Worm (Caenorhabditis elegans) whole organism, early embryonic: ENCODE results near the gene R07G3.8.

Experiments
- B0310.2 ChIP-seq: sonication (generic microtip); optimal IDR thresholded peaks from 2 replicates; lab custom pipeline; 2016; ENCODE audit warnings: mild to moderate bottlenecking, missing genetic modification characterization, missing compliant biosample characterization
- F13C5.2 ChIP-seq: sonication (generic microtip); optimal IDR thresholded peaks from 2 replicates; lab custom pipeline; 2017; ENCODE audit warnings: mild to moderate bottlenecking, missing genetic modification characterization, inconsistent platforms, missing compliant biosample characterization
- aly-1 ChIP-seq: sonication (generic microtip); optimal IDR thresholded peaks from 2 replicates; lab custom pipeline; 2016; ENCODE audit warnings: missing genetic modification characterization, missing compliant biosample characterization
- ama-1 ChIP-seq: fragments of 150-350 bp; optimal IDR thresholded peaks from 2 replicates; lab custom pipeline; 2014
- ceh-13 ChIP-seq: fragments of 200-800 bp; sonication (Bioruptor generic); optimal IDR thresholded peaks from 2 replicates; lab custom pipeline; 2018; ENCODE audit warnings: mild to moderate bottlenecking, missing genetic modification characterization, missing compliant biosample characterization
- ceh-36 ChIP-seq: sonication (generic microtip); optimal IDR thresholded peaks from 2 replicates; lab custom pipeline; 2016; ENCODE audit warnings: missing genetic modification characterization, inconsistent platforms, missing compliant biosample characterization
- ets-7 ChIP-seq: sonication (generic microtip); optimal IDR thresholded peaks from 2 replicates; lab custom pipeline; 2016; ENCODE audit warnings: missing genotype, missing genetic modification characterization, missing compliant biosample characterization
- flt-1 ChIP-seq: fragments of 200-800 bp; sonication (Bioruptor generic); IDR thresholded peaks from 2 replicates; pipeline ENCODE4 v1.3.6; 2022; ENCODE audit warnings: missing genetic modification characterization, missing compliant biosample characterization
- hmbx-1 ChIP-seq: sonication (generic microtip); optimal IDR thresholded peaks from 2 replicates; lab custom pipeline; 2016; ENCODE audit warnings: mild to moderate bottlenecking, missing genetic modification characterization, missing compliant biosample characterization
- hmg-4 ChIP-seq: fragments of 200-800 bp; sonication (Bioruptor generic); optimal IDR thresholded peaks from 2 replicates; lab custom pipeline; 2018; ENCODE audit warnings: mild to moderate bottlenecking, missing genetic modification characterization, missing compliant biosample characterization
- hnd-1 ChIP-seq: sonication (generic microtip); optimal IDR thresholded peaks from 2 replicates; lab custom pipeline; 2016; ENCODE audit warnings: missing genetic modification characterization, missing compliant biosample characterization
- pes-1 ChIP-seq: fragments of 200-800 bp; sonication (Bioruptor generic); IDR thresholded peaks from 2 replicates; pipeline ENCODE4 v1.3.6; 2022; ENCODE audit warnings: missing genetic modification reagents, missing genetic modification characterization, missing compliant biosample characterization
- scrt-1 ChIP-seq: fragments of 200-800 bp; sonication (Bioruptor generic); IDR thresholded peaks from 2 replicates; pipeline ENCODE4 v1.3.6; 2022; ENCODE audit warnings: missing genetic modification characterization, missing compliant biosample characterization
- sea-1 ChIP-seq: fragments of 200-800 bp; sonication (Bioruptor generic); conservative IDR thresholded peaks from 2 replicates; pipeline ENCODE4 v1.3.6; 2022; ENCODE audit warnings: missing genetic modification characterization, missing compliant biosample characterization
- tbx-11 ChIP-seq: fragments of 200-800 bp; sonication (Bioruptor generic); IDR thresholded peaks from 2 replicates; pipeline ENCODE4 v1.3.6; 2022; ENCODE audit warnings: missing genetic modification characterization, missing compliant biosample characterization
- tbx-37 ChIP-seq: fragments of 200-800 bp; sonication (Bioruptor generic); conservative IDR thresholded peaks from 2 replicates; pipeline ENCODE4 v1.3.6; 2022; ENCODE audit warnings: missing genetic modification reagents, missing genetic modification characterization, missing compliant biosample characterization
- tra-4 ChIP-seq: sonication (generic microtip); optimal IDR thresholded peaks from 2 replicates; lab custom pipeline; 2017; ENCODE audit warnings: missing genetic modification characterization, missing compliant biosample characterization

Gene R07G3.8

ce11 chrII:7662008-7662686, 41.8 kb upstream of the R07G3.8 start, which contains the start of gene alfa-1:
alfa-1 (minus strand) TSS chrII:7662522.
- TF ChIP-seq B0310.2 (tag; lab: Kevin White, UChicago) (no peak), hnd-1 (tag; lab: Kevin White, UChicago) (no peak), tra-4 (no peak), ceh-36 (tag; lab: Kevin White, UChicago) (no peak), ceh-13 (GFP tag; lab: Kevin White, UChicago) (no peak), tbx-37 (GFP tag; lab: Robert Waterston, UW) (no peak), ets-7 (tag; lab: Kevin White, UChicago) (no peak), pes-1 (no peak), hmbx-1 (tag; lab: Kevin White, UChicago) (no peak), tbx-11 (GFP tag; lab: Robert Waterston, UW) (no peak), sea-1 (GFP tag; lab: Robert Waterston, UW) (no peak), hmg-4 (GFP tag; lab: Kevin White, UChicago) (no peak), scrt-1 (no peak), flt-1 (GFP tag; lab: Robert Waterston, UW) (no peak), F13C5.2 (tag; lab: Kevin White, UChicago) (no peak), ama-1 (lab: Kevin White, UChicago) (no peak), aly-1 (no peak)

ce11 chrII:7651171-7651570, 30.9 kb upstream of the R07G3.8 start, which contains the start of gene pde-4:
pde-4 (minus strand) TSS chrII:7651246.
- TF ChIP-seq aly-1: no peak
- no peak for TF ChIP-seq tbx-37 (GFP tag; lab: Robert Waterston, UW)
- no peak for TF ChIP-seq ceh-36 (tag; lab: Kevin White, UChicago)
- TF ChIP-seq ceh-13 (GFP tag; lab: Kevin White, UChicago): no peak
- no peak for TF ChIP-seq hmbx-1 (tag; lab: Kevin White, UChicago)
- no peak for TF ChIP-seq tra-4
- TF ChIP-seq sea-1 (GFP tag; lab: Robert Waterston, UW): no peak
- TF ChIP-seq F13C5.2 (tag; lab: Kevin White, UChicago): no peak
- TF ChIP-seq tbx-11 (GFP tag; lab: Robert Waterston, UW): no peak
- no peak for TF ChIP-seq scrt-1
- TF ChIP-seq pes-1: no peak
- no peak for TF ChIP-seq B0310.2 (tag; lab: Kevin White, UChicago)
- TF ChIP-seq hmg-4 (GFP tag; lab: Kevin White, UChicago): no peak
- no peak for TF ChIP-seq flt-1 (GFP tag; lab: Robert Waterston, UW)
- no peak for TF ChIP-seq ama-1 (lab: Kevin White, UChicago)

DNA sequence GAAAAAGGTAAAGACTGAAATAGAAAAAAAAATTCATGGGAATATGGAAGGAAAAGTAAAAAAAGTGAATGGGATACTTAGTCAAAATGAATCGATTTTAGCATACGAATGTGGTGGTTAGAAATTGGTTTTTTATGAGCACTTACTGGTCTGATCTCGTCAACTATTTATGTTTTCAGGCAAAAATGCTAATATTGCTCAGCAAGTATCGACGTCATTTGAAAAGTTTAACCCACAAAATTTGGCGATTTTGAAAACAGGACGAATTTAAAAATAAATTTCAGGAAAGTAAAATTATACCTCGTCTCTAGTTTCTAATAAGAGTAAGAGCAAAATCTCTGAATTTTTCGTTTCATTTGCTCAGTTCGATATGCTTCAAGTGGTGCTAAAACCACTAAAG, 22.9 kb upstream of the R07G3.8 start:
- TF ChIP-seq tbx-11 (GFP tag; lab: Robert Waterston, UW): no peak

ce11 chrII:7642016-7642653, 21.8 kb upstream of the R07G3.8 start:
- TF ChIP-seq flt-1 (GFP tag; lab: Robert Waterston, UW) (no peak), hmbx-1 (tag; lab: Kevin White, UChicago) (no peak), sea-1 (GFP tag; lab: Robert Waterston, UW) (no peak), hmg-4 (GFP tag; lab: Kevin White, UChicago) (no peak), ama-1 (lab: Kevin White, UChicago) (no peak), pes-1 (no peak), tra-4 (no peak), ets-7 (tag; lab: Kevin White, UChicago) (no peak), ceh-36 (tag; lab: Kevin White, UChicago) (no peak), scrt-1 (no peak), tbx-37 (GFP tag; lab: Robert Waterston, UW) (no peak)

ce11 chrII:7640161-7640841, 20.0 kb upstream of the R07G3.8 start:
- TF ChIP-seq ceh-13 (GFP tag; lab: Kevin White, UChicago) (no peak), hmbx-1 (tag; lab: Kevin White, UChicago) (no peak), tra-4 (no peak), ceh-36 (tag; lab: Kevin White, UChicago) (no peak), hnd-1 (tag; lab: Kevin White, UChicago) (no peak), ama-1 (lab: Kevin White, UChicago) (no peak), scrt-1 (no peak), ets-7 (tag; lab: Kevin White, UChicago) (no peak), aly-1 (no peak), F13C5.2 (tag; lab: Kevin White, UChicago) (no peak)

ce11 chrII:7639036-7639435, 18.7 kb upstream of the R07G3.8 start:
- TF ChIP-seq tra-4: no peak
- no peak for TF ChIP-seq hmg-4 (GFP tag; lab: Kevin White, UChicago)
- no peak for TF ChIP-seq aly-1
- TF ChIP-seq ceh-13 (GFP tag; lab: Kevin White, UChicago): no peak
- no peak for TF ChIP-seq B0310.2 (tag; lab: Kevin White, UChicago)
- no peak for TF ChIP-seq ceh-36 (tag; lab: Kevin White, UChicago)
- no peak for TF ChIP-seq pes-1
- TF ChIP-seq F13C5.2 (tag; lab: Kevin White, UChicago): no peak
- no peak for TF ChIP-seq scrt-1
- no peak for TF ChIP-seq tbx-11 (GFP tag; lab: Robert Waterston, UW)
- no peak for TF ChIP-seq tbx-37 (GFP tag; lab: Robert Waterston, UW)
- no peak for TF ChIP-seq flt-1 (GFP tag; lab: Robert Waterston, UW)
- no peak for TF ChIP-seq sea-1 (GFP tag; lab: Robert Waterston, UW)

- TF ChIP-seq flt-1 (GFP tag; lab: Robert Waterston, UW): no peak
- TF ChIP-seq ceh-13 (GFP tag; lab: Kevin White, UChicago): no peak
- no peak for TF ChIP-seq sea-1 (GFP tag; lab: Robert Waterston, UW)
- no peak for TF ChIP-seq B0310.2 (tag; lab: Kevin White, UChicago)
- TF ChIP-seq hmg-4 (GFP tag; lab: Kevin White, UChicago): no peak
- no peak for TF ChIP-seq tbx-37 (GFP tag; lab: Robert Waterston, UW)
- TF ChIP-seq aly-1: no peak
- TF ChIP-seq hmbx-1 (tag; lab: Kevin White, UChicago): no peak
These were observed 16.6 kb upstream of the R07G3.8 start for ce11 chrII:7636941-7637340.
